Fruit fly (Drosophila melanogaster) Kc167 (cell line): ENCODE results near the gene aph-1.

ENCODE experiments used
- Sin3A ChIP-seq: fragments of >200 bp; optimal IDR thresholded peaks from 2 replicates; lab custom pipeline; 2018; ENCODE audit warnings: missing external identifiers
- h ChIP-seq: fragments of >200 bp; optimal IDR thresholded peaks from 3 replicates; lab custom pipeline; 2018; ENCODE audit warnings: missing external identifiers
- insv ChIP-seq: fragments of >200 bp; optimal IDR thresholded peaks from 3 replicates; lab custom pipeline; 2018; ENCODE audit warnings: missing external identifiers
- psq ChIP-seq: fragments of >200 bp; optimal IDR thresholded peaks from 2 replicates; lab custom pipeline; 2017; ENCODE audit warnings: missing external identifiers

DNA sequence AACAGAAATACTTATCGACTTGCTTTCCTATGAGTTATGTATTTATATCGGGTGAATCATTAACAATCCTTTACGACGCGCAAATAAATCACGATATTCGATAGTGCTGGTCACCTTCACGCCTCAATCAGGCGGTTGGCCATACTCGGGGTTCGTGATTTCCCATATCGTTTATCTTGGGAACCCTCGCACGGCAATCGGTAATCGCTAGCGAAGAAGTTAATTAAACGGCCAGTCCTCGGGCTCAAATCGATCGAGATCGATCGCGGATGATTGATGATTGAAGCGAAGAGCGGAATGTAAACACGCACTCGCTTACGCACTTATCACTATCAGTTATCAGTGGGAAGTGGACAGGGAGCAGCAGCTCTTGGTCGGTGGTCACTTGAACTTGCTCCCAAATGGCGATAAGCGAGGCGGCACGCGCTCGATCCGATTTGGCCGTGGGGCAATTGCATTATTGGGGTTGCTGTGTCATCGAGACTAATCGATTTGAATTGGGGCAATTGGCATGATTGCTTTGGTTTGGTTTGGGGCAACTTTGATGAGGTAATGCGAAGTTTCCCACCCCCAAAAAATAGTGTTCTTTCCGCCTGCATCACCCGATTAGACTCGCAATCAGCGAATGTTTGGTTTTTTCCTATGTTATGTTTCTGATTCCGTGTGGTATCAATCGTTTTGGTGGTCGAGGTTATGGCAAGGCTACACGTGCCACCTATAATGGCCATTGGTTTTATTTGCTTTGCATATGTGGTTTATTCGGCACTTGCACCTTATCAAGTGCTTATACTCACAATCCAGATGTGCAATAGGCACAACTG lies 35.1 kb downstream of the aph-1 start:
- TF ChIP-seq psq = no peak
- TF ChIP-seq Sin3A (lab: Kevin White, UChicago) = no peak
- no peak for TF ChIP-seq insv (lab: Kevin White, UChicago)
- TF ChIP-seq h = no peak
